Worm (Caenorhabditis elegans) whole organism, L1 larva: ENCODE results near the gene msp-57.

Experiments used
- C16A3.4 ChIP-seq: fragments of 150-350 bp; optimal IDR thresholded peaks from 2 replicates; lab custom pipeline; 2014; ENCODE audit warnings: missing biosample characterization, missing genetic modification characterization
- F16B12.6 ChIP-seq: fragments of 150-350 bp; optimal IDR thresholded peaks from 2 replicates; lab custom pipeline; 2014; ENCODE audit warnings: missing biosample characterization, missing genetic modification characterization
- Y116A8C.19 ChIP-seq: sonication (generic microtip); optimal IDR thresholded peaks from 2 replicates; lab custom pipeline; 2016; ENCODE audit warnings: missing compliant biosample characterization, missing genetic modification characterization, borderline replicate concordance
- aha-1 ChIP-seq: fragments of 150-350 bp; optimal IDR thresholded peaks from 2 replicates; lab custom pipeline; 2014; ENCODE audit warnings: missing biosample characterization, missing genetic modification characterization
- alr-1 ChIP-seq: fragments of 200-800 bp; sonication (Bioruptor generic); optimal IDR thresholded peaks from 2 replicates; lab custom pipeline; 2018; ENCODE audit warnings: borderline replicate concordance, mild to moderate bottlenecking, missing genetic modification characterization, missing compliant biosample characterization
- ceh-63 ChIP-seq: fragments of 200-800 bp; sonication (Bioruptor generic); optimal IDR thresholded peaks from 2 replicates; lab custom pipeline; 2018; ENCODE audit warnings: mild to moderate bottlenecking, missing genetic modification characterization, missing compliant biosample characterization
- ceh-88 ChIP-seq: fragments of 200-800 bp; sonication (Bioruptor generic); IDR thresholded peaks from 2 replicates; pipeline ENCODE4 v1.3.6; 2022; ENCODE audit warnings: missing genetic modification characterization, missing compliant biosample characterization
- ces-1 ChIP-seq: fragments of 150-350 bp; optimal IDR thresholded peaks from 2 replicates; lab custom pipeline; 2014; ENCODE audit warnings: missing biosample characterization, missing genetic modification reagents, missing genetic modification characterization
- dsc-1 ChIP-seq: sonication (generic microtip); optimal IDR thresholded peaks from 2 replicates; lab custom pipeline; 2016; ENCODE audit warnings: mild to moderate bottlenecking, missing genetic modification characterization, missing compliant biosample characterization
- efl-3 ChIP-seq: fragments of 200-800 bp; sonication (Bioruptor generic); optimal IDR thresholded peaks from 2 replicates; lab custom pipeline; 2018; ENCODE audit warnings: mild to moderate bottlenecking, missing genetic modification characterization, missing compliant biosample characterization
- egl-13 ChIP-seq: sonication (generic microtip); optimal IDR thresholded peaks from 2 replicates; lab custom pipeline; 2016; ENCODE audit warnings: missing genotype, missing genetic modification reagents, missing genetic modification characterization, missing compliant biosample characterization
- egl-27 ChIP-seq, 2 experiments: fragments of 150-350 bp in 1 of 2; sonication (generic microtip); optimal IDR thresholded peaks; 3 replicates each; lab custom pipeline; 2017 to 2018; ENCODE audit warnings: missing biosample characterization in 2 of 2, missing genetic modification characterization in 2 of 2, missing genetic modification reagents in 2 of 2
- elt-3 ChIP-seq, 6 experiments: fragments of 150-350 bp in 1 of 6; sonication (generic microtip); optimal IDR thresholded peaks; 2 replicates each; lab custom pipeline; 2017 to 2018; ENCODE audit warnings: missing biosample characterization in 6 of 6, missing genetic modification characterization in 6 of 6, inconsistent platforms in 1 of 6
- fkh-8 ChIP-seq: sonication (generic microtip); optimal IDR thresholded peaks from 2 replicates; lab custom pipeline; 2016; ENCODE audit warnings: mild to moderate bottlenecking, missing genetic modification characterization, missing compliant biosample characterization
- hlh-17 ChIP-seq: fragments of 200-800 bp; sonication (Bioruptor generic); optimal IDR thresholded peaks from 2 replicates; lab custom pipeline; 2018; ENCODE audit warnings: missing genetic modification characterization, mild to moderate bottlenecking, missing compliant biosample characterization, moderate library complexity, borderline replicate concordance
- hlh-4 ChIP-seq: sonication (generic microtip); optimal IDR thresholded peaks from 2 replicates; lab custom pipeline; 2016; ENCODE audit warnings: mild to moderate bottlenecking, missing genetic modification characterization, missing compliant biosample characterization
- hpl-2 ChIP-seq: fragments of 150-350 bp; optimal IDR thresholded peaks from 2 replicates; lab custom pipeline; 2014; ENCODE audit warnings: missing biosample characterization, missing genetic modification reagents, missing genetic modification characterization
- jun-1 ChIP-seq: fragments of 150-350 bp; optimal IDR thresholded peaks from 2 replicates; lab custom pipeline; 2014; ENCODE audit warnings: missing biosample characterization, missing genetic modification reagents, missing genetic modification characterization
- lin-13 ChIP-seq: fragments of 150-350 bp; optimal IDR thresholded peaks from 2 replicates; lab custom pipeline; 2014; ENCODE audit warnings: missing biosample characterization, missing genetic modification reagents, missing genetic modification characterization
- lin-14 ChIP-seq: fragments of 200-800 bp; sonication (Bioruptor generic); optimal IDR thresholded peaks from 2 replicates; lab custom pipeline; 2018; ENCODE audit warnings: mild to moderate bottlenecking, missing genetic modification characterization, moderate library complexity, missing compliant biosample characterization
- lin-35 ChIP-seq, 2 experiments: fragments of 150-350 bp; optimal IDR thresholded peaks; 2 replicates each; lab custom pipeline; 2014; ENCODE audit warnings: missing biosample characterization in 2 of 2, missing genetic modification characterization in 2 of 2, missing genetic modification reagents in 2 of 2
- lir-3 ChIP-seq: sonication (generic microtip); optimal IDR thresholded peaks from 2 replicates; lab custom pipeline; 2016; ENCODE audit warnings: mild to moderate bottlenecking, missing genetic modification characterization, moderate library complexity, missing compliant biosample characterization; ENCODE audit not compliant: poor library complexity
- lsy-2 ChIP-seq, 2 experiments: fragments of 150-350 bp; optimal IDR thresholded peaks; 2 replicates each; lab custom pipeline; 2014; ENCODE audit warnings: missing biosample characterization in 2 of 2, missing genetic modification characterization in 2 of 2
- mab-9 ChIP-seq: fragments of 200-800 bp; sonication (Bioruptor generic); IDR thresholded peaks from 2 replicates; pipeline ENCODE4 v1.3.6; 2022; ENCODE audit warnings: missing genetic modification reagents, missing genetic modification characterization, missing compliant biosample characterization
- mdl-1 ChIP-seq, 2 experiments: fragments of 150-350 bp; optimal IDR thresholded peaks; 2 replicates each; lab custom pipeline; 2014 to 2017; ENCODE audit warnings: missing biosample characterization in 2 of 2, missing genetic modification characterization in 2 of 2, inconsistent platforms in 1 of 2
- mef-2 ChIP-seq: fragments of 150-350 bp; optimal IDR thresholded peaks from 2 replicates; lab custom pipeline; 2014; ENCODE audit warnings: missing biosample characterization, missing genetic modification characterization
- nhr-11 ChIP-seq: fragments of 150-350 bp; optimal IDR thresholded peaks from 2 replicates; lab custom pipeline; 2014; ENCODE audit warnings: missing biosample characterization, missing genetic modification characterization
- nhr-20 ChIP-seq: sonication (generic microtip); optimal IDR thresholded peaks from 2 replicates; lab custom pipeline; 2016; ENCODE audit warnings: mild to moderate bottlenecking, missing genetic modification characterization, missing compliant biosample characterization
- nhr-28 ChIP-seq: fragments of 150-350 bp; optimal IDR thresholded peaks from 2 replicates; lab custom pipeline; 2014; ENCODE audit warnings: missing biosample characterization, missing genetic modification characterization
- nhr-47 ChIP-seq: sonication (generic microtip); optimal IDR thresholded peaks from 2 replicates; lab custom pipeline; 2016; ENCODE audit warnings: mild to moderate bottlenecking, missing genetic modification characterization, moderate library complexity, missing compliant biosample characterization
- nhr-71 ChIP-seq: sonication (generic microtip); optimal IDR thresholded peaks from 2 replicates; lab custom pipeline; 2016; ENCODE audit warnings: mild to moderate bottlenecking, missing genetic modification characterization, moderate library complexity, missing compliant biosample characterization
- nhr-76 ChIP-seq: sonication (generic microtip); optimal IDR thresholded peaks from 2 replicates; lab custom pipeline; 2017; ENCODE audit warnings: missing biosample characterization, missing genetic modification characterization
- nhr-84 ChIP-seq: sonication (generic microtip); optimal IDR thresholded peaks from 2 replicates; lab custom pipeline; 2017; ENCODE audit warnings: missing biosample characterization, missing genetic modification characterization
- nhr-85 ChIP-seq: sonication (generic microtip); peaks from one replicate; lab custom pipeline; 2016; ENCODE audit warnings: missing genetic modification characterization, inconsistent platforms, missing compliant biosample characterization
- pag-3 ChIP-seq: sonication (generic microtip); optimal IDR thresholded peaks from 2 replicates; lab custom pipeline; 2017; ENCODE audit warnings: missing genetic modification characterization, mild to moderate bottlenecking, missing compliant biosample characterization, antibody characterized with exemption, borderline replicate concordance; ENCODE audit not compliant: insufficient read depth
- pax-3 ChIP-seq: fragments of 200-800 bp; sonication (Bioruptor generic); optimal IDR thresholded peaks from 2 replicates; lab custom pipeline; 2018; ENCODE audit warnings: mild to moderate bottlenecking, missing genetic modification characterization, moderate library complexity, missing compliant biosample characterization
- pqm-1 ChIP-seq: sonication (generic microtip); optimal IDR thresholded peaks from 3 replicates; lab custom pipeline; 2017; ENCODE audit warnings: missing biosample characterization, missing genetic modification characterization
- rnt-1 ChIP-seq: sonication (generic microtip); optimal IDR thresholded peaks from 2 replicates; lab custom pipeline; 2016; ENCODE audit warnings: mild to moderate bottlenecking, missing genetic modification characterization, moderate library complexity, missing compliant biosample characterization
- skn-1 ChIP-seq: fragments of 150-350 bp; optimal IDR thresholded peaks from 2 replicates; lab custom pipeline; 2014; ENCODE audit warnings: missing biosample characterization, missing genetic modification characterization
- sox-4 ChIP-seq: sonication (generic microtip); optimal IDR thresholded peaks from 2 replicates; lab custom pipeline; 2016; ENCODE audit warnings: missing genetic modification characterization, missing compliant biosample characterization
- sptf-1 ChIP-seq: fragments of 150-350 bp; optimal IDR thresholded peaks from 2 replicates; lab custom pipeline; 2014; ENCODE audit warnings: missing biosample characterization, missing genetic modification characterization
- swsn-7 ChIP-seq: sonication (generic microtip); optimal IDR thresholded peaks from 2 replicates; lab custom pipeline; 2016; ENCODE audit warnings: missing genetic modification characterization, missing compliant biosample characterization
- tlp-1 ChIP-seq: fragments of 150-350 bp; optimal IDR thresholded peaks from 2 replicates; lab custom pipeline; 2014; ENCODE audit warnings: missing biosample characterization, missing genetic modification characterization
- unc-30 ChIP-seq: sonication (generic microtip); optimal IDR thresholded peaks from 2 replicates; lab custom pipeline; 2017; ENCODE audit warnings: missing biosample characterization, missing genetic modification characterization
- unc-86 ChIP-seq: sonication (generic microtip); optimal IDR thresholded peaks from 2 replicates; lab custom pipeline; 2016; ENCODE audit warnings: missing genetic modification characterization, missing compliant biosample characterization
- xbp-1 ChIP-seq: sonication (generic microtip); optimal IDR thresholded peaks from 2 replicates; lab custom pipeline; 2016; ENCODE audit warnings: missing genetic modification characterization, missing compliant biosample characterization
- zip-4 ChIP-seq: fragments of 200-800 bp; sonication (Bioruptor generic); optimal IDR thresholded peaks from 2 replicates; lab custom pipeline; 2018; ENCODE audit warnings: mild to moderate bottlenecking, missing genetic modification characterization, moderate library complexity, missing compliant biosample characterization

msp-57 gene

DNA sequence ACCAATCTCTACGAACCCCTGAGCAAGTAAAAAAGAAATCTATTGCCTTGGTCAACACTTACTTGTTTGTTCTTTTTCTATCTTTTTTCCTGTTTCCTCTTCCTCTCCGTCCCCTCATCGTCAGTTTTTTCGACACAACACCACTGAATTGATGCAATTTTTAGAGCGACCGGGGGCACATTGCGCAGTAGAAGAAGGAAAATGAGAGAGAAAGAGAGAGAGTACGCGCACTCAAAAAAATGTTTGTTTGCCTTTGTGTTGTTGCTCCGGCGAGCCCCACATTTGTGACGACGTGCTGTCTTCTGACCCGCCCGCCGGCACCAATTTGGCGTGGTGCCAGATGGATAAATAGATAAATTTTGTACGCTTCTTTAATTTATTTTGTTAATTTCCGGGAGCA, 37.8 kb downstream of the msp-57 start (continued):
- TF ChIP-seq Y116A8C.19 (tag; lab: Kevin White, UChicago), result no peak

DNA sequence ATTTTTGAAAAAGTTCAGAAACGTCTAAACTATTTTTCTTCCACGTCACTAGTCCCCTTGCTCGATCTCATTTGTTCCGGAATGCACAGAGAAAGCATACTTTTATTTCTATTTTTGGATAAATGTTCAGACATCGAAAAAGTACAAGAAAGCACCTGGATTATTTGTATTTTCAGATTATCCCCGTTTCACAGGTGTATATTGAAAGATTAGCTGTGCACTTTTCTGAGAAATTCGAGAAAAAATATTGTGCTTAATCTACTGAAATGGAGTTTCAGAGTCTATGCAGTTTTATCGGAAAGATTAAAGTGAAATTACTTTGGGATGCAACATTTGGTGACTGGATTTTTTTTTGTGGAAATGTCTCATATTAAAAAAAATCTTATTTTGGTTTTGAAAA, 39.6 kb downstream of the msp-57 start:
- TF ChIP-seq hpl-2 (GFP tag; lab: Kevin White, UChicago), result no peak
- no peak for TF ChIP-seq rnt-1 (tag; lab: Kevin White, UChicago)
- TF ChIP-seq skn-1 (tag; lab: Kevin White, UChicago), result no peak
- TF ChIP-seq C16A3.4 (tag; lab: Kevin White, UChicago), result no peak
- no peak for TF ChIP-seq pax-3 (tag; lab: Kevin White, UChicago)
- no peak for TF ChIP-seq zip-4 (GFP tag; lab: Kevin White, UChicago)
- TF ChIP-seq nhr-85 (tag; lab: Kevin White, UChicago), result no peak
- no peak for TF ChIP-seq Y116A8C.19 (tag; lab: Kevin White, UChicago)
- TF ChIP-seq dsc-1 (tag; lab: Kevin White, UChicago), result peak; percentile 67
- TF ChIP-seq nhr-11 (tag; lab: Kevin White, UChicago), result no peak
- no peak for TF ChIP-seq mef-2 (tag; lab: Kevin White, UChicago)
- TF ChIP-seq F16B12.6 (tag; lab: Kevin White, UChicago), result no peak
- no peak for TF ChIP-seq jun-1
- TF ChIP-seq nhr-20 (tag; lab: Kevin White, UChicago), result no peak
- no peak for TF ChIP-seq sptf-1
- TF ChIP-seq lsy-2 (tag; optimal IDR thresholded peaks at IDR 0.05; lab: Kevin White, UChicago), result no peak
- no peak for TF ChIP-seq ceh-63 (GFP tag; lab: Kevin White, UChicago)
- TF ChIP-seq nhr-71, result peak; percentile 27
- no peak for TF ChIP-seq swsn-7 (tag; lab: Kevin White, UChicago)
- no peak for TF ChIP-seq lin-14 (GFP tag; lab: Kevin White, UChicago)
- TF ChIP-seq efl-3 (GFP tag; lab: Kevin White, UChicago), result no peak
- no peak for TF ChIP-seq nhr-84 (tag; lab: Kevin White, UChicago)
- peak; percentile 24 for TF ChIP-seq egl-13 (tag; lab: Kevin White, UChicago)
- no peak for TF ChIP-seq tlp-1 (tag; lab: Kevin White, UChicago)
- TF ChIP-seq elt-3 (tag; optimal IDR thresholded peaks at IDR 0.05; lab: Kevin White, UChicago), result no peak
- no peak for TF ChIP-seq ceh-88 (GFP tag; lab: Robert Waterston, UW)
- no peak for TF ChIP-seq alr-1 (tag; lab: Kevin White, UChicago)
- no peak for TF ChIP-seq mab-9 (GFP tag; lab: Robert Waterston, UW)
- no peak for TF ChIP-seq hlh-17 (GFP tag; lab: Kevin White, UChicago)
- TF ChIP-seq nhr-47 (tag; lab: Kevin White, UChicago), result peak; percentile 22
- TF ChIP-seq hlh-4, result peak; percentile 69
- no peak for TF ChIP-seq pqm-1 (tag; lab: Kevin White, UChicago)
- TF ChIP-seq mdl-1 (tag; optimal IDR thresholded peaks at IDR 0.05; lab: Kevin White, UChicago), result no peak

DNA sequence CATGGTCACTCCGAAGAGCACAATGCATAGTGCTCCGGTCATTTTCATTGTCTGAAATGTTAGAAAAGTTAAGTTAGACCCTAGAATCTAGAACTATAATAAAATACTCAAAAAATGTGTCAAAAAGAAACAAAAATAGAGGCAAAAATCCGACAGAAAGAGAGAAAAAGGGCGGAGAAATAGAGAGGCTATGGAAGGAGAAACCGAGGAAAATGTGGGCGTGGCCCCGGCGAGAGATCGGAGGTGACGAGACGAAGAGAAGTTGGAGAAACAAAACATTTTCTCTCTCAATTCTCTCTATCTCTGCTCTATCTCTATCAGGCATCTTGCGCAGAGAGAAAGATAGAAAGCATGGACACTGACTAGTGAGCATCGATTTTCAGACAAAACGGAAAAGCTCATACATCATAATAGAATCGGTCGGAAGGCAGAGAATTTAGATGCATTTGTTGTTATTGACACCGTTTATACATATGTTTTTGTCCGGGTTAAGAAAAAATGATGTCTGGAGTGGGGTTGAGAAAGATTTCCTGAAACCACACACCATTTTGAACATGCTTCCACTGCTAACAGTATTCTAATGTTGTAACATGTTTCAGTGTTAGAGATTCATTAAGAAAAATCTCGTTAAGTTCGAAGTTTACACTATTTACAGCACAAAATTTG, 41.0 kb downstream of the msp-57 start, which contains the start of gene C02B10.3:
TSS of gene C02B10.3 (minus strand) at position 51 of the 666 bp plus-strand sequence.
- TF ChIP-seq sox-4 (tag; lab: Kevin White, UChicago) (no peak), dsc-1 (tag; lab: Kevin White, UChicago) (no peak), ceh-88 (GFP tag; lab: Robert Waterston, UW) (no peak), egl-27 (tag; optimal IDR thresholded peaks at IDR 0.05; lab: Kevin White, UChicago) (no peak), lin-35 (GFP tag; optimal IDR thresholded peaks at IDR 0.05; lab: Kevin White, UChicago) (peak in 1 of 2 experiments; percentile 44), pax-3 (tag; lab: Kevin White, UChicago) (no peak), jun-1 (no peak), pqm-1 (tag; lab: Kevin White, UChicago) (no peak), ces-1 (GFP tag; lab: Kevin White, UChicago) (no peak), aha-1 (no peak), nhr-76 (no peak), unc-86 (tag; lab: Kevin White, UChicago) (peak; percentile 21), lir-3 (tag; lab: Kevin White, UChicago) (no peak), elt-3 (tag; optimal IDR thresholded peaks at IDR 0.05; lab: Kevin White, UChicago) (no peak), nhr-28 (tag; lab: Kevin White, UChicago) (no peak), hlh-17 (GFP tag; lab: Kevin White, UChicago) (no peak), fkh-8 (peak; percentile 60), F16B12.6 (tag; lab: Kevin White, UChicago) (peak; percentile 19), xbp-1 (tag; lab: Kevin White, UChicago) (no peak), pag-3 (tag; lab: Kevin White, UChicago) (no peak), lin-13 (GFP tag; lab: Kevin White, UChicago) (no peak), unc-30 (tag; lab: Kevin White, UChicago) (no peak), lsy-2 (tag; optimal IDR thresholded peaks at IDR 0.05; lab: Kevin White, UChicago) (peak; percentile 19 to 75)
